Worm (Caenorhabditis elegans): ENCODE results near the gene ZC477.4.

DNA sequence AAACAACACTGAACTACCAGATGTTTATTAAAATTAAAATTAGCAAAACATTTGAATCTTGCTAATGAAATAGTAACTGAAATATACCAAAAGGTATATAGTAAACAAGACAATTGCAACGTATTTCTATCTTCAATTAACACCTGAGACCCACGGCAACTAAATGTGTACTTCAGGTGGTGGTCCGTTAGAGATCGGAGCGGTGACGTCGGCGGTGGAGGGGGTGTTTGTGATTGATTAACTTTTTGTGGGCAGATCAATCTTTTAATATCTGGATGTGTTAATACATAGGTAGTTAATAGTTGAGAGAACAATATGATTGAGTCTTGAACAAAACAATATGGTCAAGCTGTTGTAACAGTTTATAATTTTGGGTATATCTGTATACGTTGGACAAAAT, 2.5 kb downstream of the ZC477.4 start:
- TF ChIP-seq pqm-1 (tag; optimal IDR thresholded peaks at IDR 0.05) (no peak), lim-7 (GFP tag; IDR thresholded peaks at IDR 0.05) (no peak), unc-130 (GFP tag; optimal IDR thresholded peaks at IDR 0.05) (no peak), Y48G9A.11 (GFP tag; IDR thresholded peaks at IDR 0.05) (no peak), Y75B8A.6 (GFP tag; IDR thresholded peaks at IDR 0.05) (no peak), ces-1 (GFP tag; optimal IDR thresholded peaks at IDR 0.05) (no peak), R02D3.7 (tag; optimal IDR thresholded peaks at IDR 0.05) (no peak), lin-13 (GFP tag; optimal IDR thresholded peaks at IDR 0.05) (no peak), nhr-237 (tag; optimal IDR thresholded peaks at IDR 0.05) (no peak), nhr-76 (tag; optimal IDR thresholded peaks at IDR 0.05) (no peak), sdz-12 (GFP tag; optimal IDR thresholded peaks at IDR 0.05) (no peak), zfp-3 (GFP tag; conservative IDR thresholded peaks at IDR 0.05) (no peak), ztf-11 (tag; optimal IDR thresholded peaks at IDR 0.05) (no peak), fkh-10 (GFP tag; optimal IDR thresholded peaks at IDR 0.05) (no peak)

Data from whole organism, L4 larva.